Worm (Caenorhabditis elegans) whole organism, late embryonic: ENCODE results near the gene spcs-2.

Source experiments
- C38D4.7 ChIP-seq: fragments of 200-800 bp; sonication (Bioruptor generic); optimal IDR thresholded peaks from 2 replicates; lab custom pipeline; 2018; ENCODE audit warnings: mild to moderate bottlenecking, missing genetic modification characterization, moderate library complexity, missing compliant biosample characterization
- che-1 ChIP-seq: sonication (generic microtip); optimal IDR thresholded peaks from 2 replicates; lab custom pipeline; 2016; ENCODE audit warnings: mild to moderate bottlenecking, missing genetic modification characterization, missing compliant biosample characterization
- fax-1 ChIP-seq: sonication (generic microtip); optimal IDR thresholded peaks from 2 replicates; lab custom pipeline; 2016; ENCODE audit warnings: missing genotype, missing genetic modification characterization, missing compliant biosample characterization
- hlh-6 ChIP-seq: sonication (generic microtip); optimal IDR thresholded peaks from 2 replicates; lab custom pipeline; 2016; ENCODE audit warnings: missing genotype, missing genetic modification characterization, missing compliant biosample characterization
- rnt-1 ChIP-seq: sonication (generic microtip); optimal IDR thresholded peaks from 2 replicates; lab custom pipeline; 2016; ENCODE audit warnings: missing genetic modification characterization, missing compliant biosample characterization
- syd-9 ChIP-seq: sonication (generic microtip); optimal IDR thresholded peaks from 2 replicates; lab custom pipeline; 2016; ENCODE audit warnings: mild to moderate bottlenecking, missing genetic modification characterization, moderate library complexity, missing compliant biosample characterization

DNA sequence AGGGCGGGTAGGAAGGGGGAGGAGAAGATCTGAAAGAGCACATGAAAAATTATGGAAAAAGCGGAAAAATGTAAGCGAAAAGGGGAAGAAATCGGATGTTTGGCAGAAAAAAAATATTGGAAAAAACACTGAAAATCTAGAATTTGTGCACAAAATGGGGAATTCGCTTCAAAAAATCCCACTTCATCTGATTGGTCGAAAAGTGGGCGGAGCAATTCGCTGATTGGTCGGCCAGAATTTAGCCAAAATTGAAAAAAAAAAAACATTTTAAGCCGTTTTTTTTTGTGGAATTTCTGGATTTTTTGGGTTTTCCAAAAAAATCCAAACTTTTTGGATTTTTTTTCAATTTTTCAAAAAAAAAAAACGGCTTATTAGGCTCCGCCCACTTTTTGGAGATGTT, 46.0 kb downstream of the spcs-2 start:
- no peak for TF ChIP-seq syd-9 (tag; lab: Kevin White, UChicago)
- no peak for TF ChIP-seq fax-1 (tag; lab: Kevin White, UChicago)
- TF ChIP-seq hlh-6 (tag; lab: Kevin White, UChicago): no peak
- no peak for TF ChIP-seq che-1
- TF ChIP-seq rnt-1: no peak
- no peak for TF ChIP-seq C38D4.7
